Fruit fly (Drosophila melanogaster): ENCODE results near the gene CG14247.

DNA sequence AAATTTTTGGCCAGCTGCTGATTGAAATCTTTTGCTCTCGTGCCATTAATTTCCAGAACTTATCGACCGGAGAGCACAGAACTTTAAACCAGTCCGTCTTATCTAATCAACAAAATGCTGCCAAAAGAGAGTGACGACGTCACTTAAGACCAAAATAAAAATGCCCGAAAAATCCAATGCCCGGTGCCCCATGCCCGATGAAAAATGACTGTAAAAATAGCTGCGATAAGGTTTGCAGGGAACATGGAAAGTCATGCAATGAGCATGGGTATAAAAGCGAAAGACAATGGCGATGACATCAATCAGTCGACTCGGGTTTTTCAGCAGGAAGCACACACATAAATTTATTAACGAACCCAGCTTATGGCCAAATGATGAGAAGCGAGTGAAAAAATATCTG lies at the start of gene CG14247:
- no peak for TF ChIP-seq bab2 (GFP tag; optimal IDR thresholded peaks at IDR 0.05)
- no peak for TF ChIP-seq CG30020 (tag; optimal IDR thresholded peaks at IDR 0.05)
- no peak for TF ChIP-seq CG12155 (GFP tag; optimal IDR thresholded peaks at IDR 0.05)
- no peak for TF ChIP-seq rib (GFP tag; IDR thresholded peaks at IDR 0.05)
- TF ChIP-seq CG8765 (GFP tag; IDR thresholded peaks at IDR 0.05): no peak

All from whole organism, embryonic.